Worm (Caenorhabditis elegans) whole organism, L4 larva: ENCODE results near the gene his-24.

Experiments used
- ama-1 ChIP-seq: fragments of 150-350 bp; optimal IDR thresholded peaks from 2 replicates; lab custom pipeline; 2014; ENCODE audit warnings: inconsistent platforms, mixed read lengths
- fkh-10 ChIP-seq: fragments of 150-350 bp; optimal IDR thresholded peaks from 2 replicates; lab custom pipeline; 2014; ENCODE audit warnings: missing biosample characterization, missing genetic modification reagents, missing genetic modification characterization
- lin-15B ChIP-seq: fragments of 150-350 bp; sonication (generic microtip); optimal IDR thresholded peaks from 3 replicates; lab custom pipeline; 2014; ENCODE audit warnings: missing biosample characterization, missing genetic modification characterization
- unc-62 ChIP-seq, 3 experiments: fragments of 150-350 bp in 1 of 3; sonication (generic microtip); optimal IDR thresholded peaks in 2 of 3; peaks in 1 of 3; 1 replicate in 1 of 3; 2 replicates in 2 of 3; lab custom pipeline; 2014 to 2017; ENCODE audit warnings: missing biosample characterization in 3 of 3, missing genetic modification characterization in 3 of 3, missing genetic modification reagents in 3 of 3, missing genotype in 1 of 3

- no peak for TF ChIP-seq lin-15B (tag; lab: Kevin White, UChicago)
- no peak for TF ChIP-seq fkh-10 (GFP tag; lab: Kevin White, UChicago)
- no peak for TF ChIP-seq ama-1 (lab: Kevin White, UChicago)
- no peak for TF ChIP-seq unc-62 (GFP tag; optimal IDR thresholded peaks at IDR 0.05 in 1 of 2; lab: Kevin White, UChicago)
- no peak for TF ChIP-seq unc-62 (tag; optimal IDR thresholded peaks at IDR 0.05; lab: Kevin White, UChicago)
These were observed 47.6 kb upstream of the his-24 start, which contains the start of gene F23D12.3 for ce11 chrX:14442321-14442720.
